Worm (Caenorhabditis elegans) whole organism, dauer: Measurements from ENCODE around the gene C07A12.7.

Source experiments
- unc-62 ChIP-seq: sonication (generic microtip); optimal IDR thresholded peaks from 2 replicates; lab custom pipeline; 2017; ENCODE audit warnings: missing biosample characterization, missing genetic modification reagents, missing genetic modification characterization

C07A12.7 gene

ce11 chrX:4521837-4522816, at the start of gene C07A12.7:
TSS of gene C07A12.7 (minus strand) at chrX:4522144.
- no peak for TF ChIP-seq unc-62 (GFP tag; lab: Kevin White, UChicago)

DNA sequence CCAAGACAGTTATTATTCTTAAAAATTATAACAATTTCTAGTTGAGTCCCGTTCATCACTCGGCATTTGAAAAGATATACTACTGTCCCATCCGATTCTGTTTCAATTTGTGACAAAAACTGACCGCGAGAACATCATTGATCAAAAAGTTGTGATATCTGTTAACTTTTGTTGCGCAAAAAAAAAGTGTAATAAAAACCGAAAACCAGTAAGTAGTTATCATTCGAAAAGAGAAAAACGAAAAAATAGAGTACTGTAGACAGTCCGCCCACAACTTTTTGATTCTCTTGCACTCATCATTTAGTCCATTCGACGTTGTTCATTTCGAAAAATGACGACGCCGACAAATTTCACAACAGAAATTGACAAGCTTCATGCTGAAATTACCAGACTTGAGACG, 49.2 kb upstream of the C07A12.7 start, which contains the start of gene amt-1:
Gene amt-1 (plus strand): TSS at position 301 of the 400 bp plus-strand sequence.
- no peak for TF ChIP-seq unc-62 (GFP tag; lab: Kevin White, UChicago)

DNA sequence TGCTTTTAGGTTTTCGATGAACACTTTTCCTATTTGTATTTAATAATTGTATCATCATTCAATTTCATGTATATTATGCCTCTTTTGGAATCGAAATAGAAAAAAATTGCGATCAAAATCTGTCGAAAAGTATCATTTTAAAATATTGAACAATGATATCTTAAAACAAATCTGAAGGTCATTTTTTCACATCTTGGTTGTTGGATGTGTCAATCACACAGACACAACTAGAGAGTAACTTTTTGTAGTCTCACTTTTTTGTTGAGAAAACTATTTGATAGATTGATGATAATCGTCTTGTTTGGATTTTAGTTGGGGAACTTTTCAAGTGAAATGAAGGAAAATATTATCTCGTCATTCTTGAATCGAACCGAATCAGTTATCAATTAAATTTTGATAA, 47.3 kb upstream of the C07A12.7 start:
- TF ChIP-seq unc-62 (GFP tag; lab: Kevin White, UChicago), result no peak

- no peak for TF ChIP-seq unc-62 (GFP tag; lab: Kevin White, UChicago)
Observed at ce11 chrX:4567110-4567509, 45.2 kb upstream of the C07A12.7 start.

- no peak for TF ChIP-seq unc-62 (GFP tag; lab: Kevin White, UChicago)
Observed at ce11 chrX:4564717-4565316, 42.9 kb upstream of the C07A12.7 start, which contains the start of gene amt-4. TSS of gene amt-4 (plus strand) at chrX:4565302.

- TF ChIP-seq unc-62 (GFP tag; lab: Kevin White, UChicago), result no peak
Observed at ce11 chrX:4562288-4562687, 40.3 kb upstream of the C07A12.7 start.

ce11 chrX:4561863-4562262, 39.9 kb upstream of the C07A12.7 start, which contains the start of gene C05E11.6:
TSS of gene C05E11.6 (plus strand) at chrX:4562163.
- no peak for TF ChIP-seq unc-62 (GFP tag; lab: Kevin White, UChicago)

DNA sequence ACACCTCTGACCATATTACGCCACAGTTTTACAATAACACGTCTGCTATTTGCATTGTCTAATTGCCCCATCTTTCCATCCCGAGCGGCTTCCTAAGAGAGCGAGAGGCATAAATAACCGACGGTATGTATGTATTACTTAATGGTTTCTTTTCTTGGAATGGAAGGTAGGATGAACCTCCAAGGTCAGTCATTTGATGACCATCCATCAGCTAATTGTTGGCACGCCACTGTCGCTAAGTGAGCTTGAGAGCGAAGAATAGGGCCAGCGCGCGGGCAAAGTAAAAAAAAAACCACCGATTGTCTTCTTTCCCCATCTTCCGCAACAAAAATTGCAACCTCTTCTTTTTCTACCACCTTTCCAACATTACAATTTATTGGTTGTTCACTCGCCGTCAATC, 34.1 kb upstream of the C07A12.7 start:
- no peak for TF ChIP-seq unc-62 (GFP tag; lab: Kevin White, UChicago)

- TF ChIP-seq unc-62 (GFP tag; lab: Kevin White, UChicago), result no peak
Observed at ce11 chrX:4554385-4554784, 32.4 kb upstream of the C07A12.7 start, which contains the start of gene ham-2. TSS of gene ham-2 (plus strand) at chrX:4554685.

ce11 chrX:4553491-4553890, 31.5 kb upstream of the C07A12.7 start:
- TF ChIP-seq unc-62 (GFP tag; lab: Kevin White, UChicago), result no peak

ce11 chrX:4553033-4553432, 31.1 kb upstream of the C07A12.7 start:
- TF ChIP-seq unc-62 (GFP tag; lab: Kevin White, UChicago), result no peak

DNA sequence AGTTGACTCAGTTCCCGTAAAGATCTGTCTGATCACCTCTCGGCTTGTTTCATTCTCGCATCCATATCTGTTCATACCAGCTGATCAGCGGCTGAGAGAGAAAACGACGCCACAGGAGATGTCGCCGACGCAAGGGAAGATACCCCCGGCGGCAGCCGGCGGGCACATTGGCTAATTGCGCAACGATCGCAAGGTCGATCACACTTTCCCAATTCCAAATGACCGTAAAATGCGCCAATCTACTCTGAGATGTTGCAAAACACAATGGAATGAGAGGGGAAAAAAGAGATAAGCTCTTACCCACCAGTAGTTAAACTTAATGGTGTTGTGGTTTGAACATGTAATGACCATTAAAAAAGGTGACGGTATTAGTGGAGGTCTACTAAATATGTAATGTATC, 29.0 kb upstream of the C07A12.7 start:
- no peak for TF ChIP-seq unc-62 (GFP tag; lab: Kevin White, UChicago)

DNA sequence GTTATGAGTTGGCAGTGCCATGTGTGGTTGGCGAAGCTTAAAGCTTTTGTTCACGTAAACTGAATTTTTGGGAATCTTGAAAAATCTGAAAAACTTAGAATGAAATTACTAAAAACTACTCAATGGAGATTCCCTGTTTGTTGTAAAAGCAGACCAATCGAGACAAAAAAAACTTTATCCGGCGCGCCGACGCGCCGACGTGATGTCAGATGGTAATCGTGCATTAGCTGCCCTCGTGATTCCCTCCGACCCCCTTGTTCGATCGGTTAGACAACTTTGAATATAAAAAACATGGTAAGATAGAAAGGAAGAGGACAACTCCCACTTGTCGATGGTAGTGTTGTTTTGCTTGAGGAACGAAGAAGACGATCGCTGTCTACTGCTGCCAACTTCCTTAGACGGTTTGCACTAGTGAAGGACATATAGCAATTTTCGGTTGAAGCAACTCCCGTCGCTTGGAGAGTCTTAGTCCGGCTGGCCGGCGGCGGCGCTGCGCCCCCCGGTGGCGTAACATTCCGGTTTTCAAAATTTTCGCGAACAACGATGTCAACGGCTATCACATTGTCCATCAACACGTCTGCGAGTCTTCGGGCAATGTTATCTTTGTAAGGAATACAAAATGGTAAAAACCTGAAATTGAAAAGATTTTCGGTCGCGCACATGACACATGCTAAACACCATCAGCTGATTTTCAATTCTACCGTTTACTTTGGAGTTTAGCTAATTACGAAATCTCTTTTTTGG, 28.1 kb upstream of the C07A12.7 start, which contains the start of gene C07A12.18:
Gene C07A12.18 (minus strand): TSS at position 51 of the 744 bp plus-strand sequence.
- TF ChIP-seq unc-62 (GFP tag; lab: Kevin White, UChicago), result no peak

ce11 chrX:4548929-4549328, 27.0 kb upstream of the C07A12.7 start:
- TF ChIP-seq unc-62 (GFP tag; lab: Kevin White, UChicago), result no peak

DNA sequence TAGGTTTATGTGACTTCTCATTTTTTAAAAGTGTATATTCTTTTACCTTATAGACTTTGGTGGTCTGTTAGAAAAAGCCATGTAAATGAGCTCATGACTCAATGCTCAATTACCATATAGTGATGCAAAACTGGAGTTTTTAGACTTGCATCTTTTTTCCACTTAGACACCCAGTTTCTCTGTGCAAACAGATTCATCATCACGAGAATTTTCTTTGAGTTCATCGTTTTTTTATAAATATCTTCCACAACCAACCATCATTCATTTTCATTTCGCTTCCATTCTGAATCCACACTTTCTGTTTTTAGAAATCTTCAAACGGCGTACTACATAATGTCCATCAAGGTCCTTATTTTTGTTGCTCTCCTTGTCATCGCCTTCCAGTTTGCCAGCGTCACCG, 22.6 kb upstream of the C07A12.7 start, which contains the start of gene C07A12.2:
Gene C07A12.2 (plus strand): TSS at position 301 of the 400 bp plus-strand sequence.
- no peak for TF ChIP-seq unc-62 (GFP tag; lab: Kevin White, UChicago)
